Fruit fly (Drosophila melanogaster) whole organism, embryonic: ENCODE measurements around the gene CG13843.
A peak's percentile ranks its signal among the peaks of the same experiment; 100 is the strongest.

Experiments
- Asciz ChIP-seq: fragments of 200-800 bp; sonication (Bioruptor generic); optimal IDR thresholded peaks from 2 replicates; lab custom pipeline; 2017; ENCODE audit warnings: missing biosample characterization, mild to moderate bottlenecking, missing genetic modification characterization, missing genetic modification reagents
- B-H1 ChIP-seq: fragments of 200-800 bp; sonication (Bioruptor generic); IDR thresholded peaks from 3 replicates; pipeline ENCODE4 v1.3.6; 2022; ENCODE audit warnings: missing biosample characterization, missing genetic modification characterization
- Bdp1 ChIP-seq: fragments of 200-800 bp; sonication (Bioruptor generic); optimal IDR thresholded peaks from 3 replicates; lab custom pipeline; 2016; ENCODE audit warnings: missing biosample characterization, missing genetic modification characterization
- Bgb ChIP-seq: fragments of 200-800 bp; sonication (Bioruptor generic); IDR thresholded peaks from 2 replicates; pipeline ENCODE4 v1.3.6; 2022; ENCODE audit warnings: missing biosample characterization, missing genetic modification characterization; ENCODE audit not compliant: partially characterized antibody
- CG11398 ChIP-seq: fragments of 200-800 bp; sonication (Bioruptor generic); optimal IDR thresholded peaks from 2 replicates; lab custom pipeline; 2016; ENCODE audit warnings: missing biosample characterization, missing genetic modification characterization
- CG11504 ChIP-seq: fragments of 200-800 bp; sonication (Bioruptor generic); optimal IDR thresholded peaks from 3 replicates; lab custom pipeline; 2019; ENCODE audit warnings: missing biosample characterization, mild to moderate bottlenecking, missing genetic modification characterization, moderate library complexity
- CG12155 ChIP-seq: fragments of 200-800 bp; sonication (Bioruptor generic); optimal IDR thresholded peaks from 3 replicates; lab custom pipeline; 2016; ENCODE audit warnings: missing biosample characterization, missing genetic modification characterization
- CG13123 ChIP-seq: fragments of 200-800 bp; sonication (Bioruptor generic); optimal IDR thresholded peaks from 2 replicates; lab custom pipeline; 2016; ENCODE audit warnings: missing biosample characterization, missing genetic modification characterization
- CG13287 ChIP-seq: fragments of 200-800 bp; sonication (Bioruptor generic); IDR thresholded peaks from 2 replicates; pipeline ENCODE4 v1.3.6; 2022; ENCODE audit warnings: missing biosample characterization, missing genetic modification characterization; ENCODE audit not compliant: partially characterized antibody
- CG17361 ChIP-seq: fragments of 200-800 bp; sonication (Bioruptor generic); IDR thresholded peaks from 3 replicates; pipeline ENCODE4 v1.3.6; 2022; ENCODE audit warnings: missing biosample characterization, missing genetic modification characterization
- CG17829 ChIP-seq: fragments of 200-800 bp; optimal IDR thresholded peaks from 2 replicates; lab custom pipeline; 2019; ENCODE audit warnings: missing biosample characterization, mild to moderate bottlenecking, missing genetic modification characterization, moderate library complexity
- CG1792 ChIP-seq: fragments of 200-800 bp; sonication (Bioruptor generic); optimal IDR thresholded peaks from 2 replicates; lab custom pipeline; 2016; ENCODE audit warnings: missing biosample characterization, missing genetic modification characterization
- CG2129 ChIP-seq: fragments of 200-800 bp; sonication (Bioruptor generic); IDR thresholded peaks from 2 replicates; pipeline ENCODE4 v1.3.6; 2022; ENCODE audit warnings: missing biosample characterization, missing genetic modification characterization; ENCODE audit not compliant: partially characterized antibody
- CG2199 ChIP-seq: fragments of 200-800 bp; sonication (Bioruptor generic); IDR thresholded peaks from 3 replicates; pipeline ENCODE4 v1.3.6; 2022; ENCODE audit warnings: missing biosample characterization, missing genetic modification characterization
- CG31224 ChIP-seq: fragments of 200-800 bp; sonication (Bioruptor generic); IDR thresholded peaks from 2 replicates; pipeline ENCODE4 v1.3.6; 2022; ENCODE audit warnings: missing biosample characterization, missing genetic modification characterization
- CG31388 ChIP-seq: fragments of 200-800 bp; sonication (Bioruptor generic); optimal IDR thresholded peaks from 2 replicates; lab custom pipeline; 2016; ENCODE audit warnings: missing biosample characterization, missing genetic modification characterization
- CG33213 ChIP-seq: fragments of 200-800 bp; sonication (Bioruptor generic); optimal IDR thresholded peaks from 3 replicates; lab custom pipeline; 2016; ENCODE audit warnings: missing biosample characterization, missing genetic modification characterization
- CG43689 ChIP-seq: fragments of 200-800 bp; sonication (Bioruptor generic); IDR thresholded peaks from 2 replicates; pipeline ENCODE4 v1.3.6; 2022; ENCODE audit warnings: missing biosample characterization, missing genetic modification characterization
- CG6813 ChIP-seq: fragments of 200-800 bp; sonication (Bioruptor generic); optimal IDR thresholded peaks from 2 replicates; lab custom pipeline; 2017; ENCODE audit warnings: missing biosample characterization, missing genetic modification characterization, mild to moderate bottlenecking, moderate library complexity, missing genetic modification reagents
- CG8089 ChIP-seq: fragments of 200-800 bp; sonication (Bioruptor generic); optimal IDR thresholded peaks from 3 replicates; lab custom pipeline; 2016; ENCODE audit warnings: missing biosample characterization, missing genetic modification characterization
- CG8290 ChIP-seq, 3 experiments: fragments of 200-800 bp; sonication (Bioruptor generic); optimal IDR thresholded peaks; 2 replicates each; lab custom pipeline; 2016 to 2019; ENCODE audit warnings: missing biosample characterization in 3 of 3, missing genetic modification characterization in 3 of 3, mild to moderate bottlenecking in 2 of 3, moderate library complexity in 1 of 3
- CG8765 ChIP-seq: fragments of 200-800 bp; sonication (Bioruptor generic); IDR thresholded peaks from 2 replicates; pipeline ENCODE4 v1.3.6; 2022; ENCODE audit warnings: missing biosample characterization, missing genetic modification characterization
- CHES-1-like ChIP-seq: fragments of 200-800 bp; sonication (Bioruptor generic); optimal IDR thresholded peaks from 2 replicates; lab custom pipeline; 2016; ENCODE audit warnings: missing biosample characterization, missing genetic modification characterization
- Dll ChIP-seq: fragments of 200-800 bp; sonication (Bioruptor generic); IDR thresholded peaks from 4 replicates; pipeline ENCODE4 v1.3.6; 2022; ENCODE audit warnings: missing biosample characterization, missing genetic modification characterization; ENCODE audit not compliant: partially characterized antibody
- Dp ChIP-seq: fragments of 200-800 bp; sonication (Bioruptor generic); optimal IDR thresholded peaks from 2 replicates; lab custom pipeline; 2018; ENCODE audit warnings: missing biosample characterization, mild to moderate bottlenecking, missing genetic modification characterization, moderate library complexity
- ERR ChIP-seq: fragments of 200-800 bp; sonication (Bioruptor generic); optimal IDR thresholded peaks from 2 replicates; lab custom pipeline; 2016; ENCODE audit warnings: missing biosample characterization, missing genetic modification characterization
- GATAe ChIP-seq: fragments of 200-800 bp; sonication (Bioruptor generic); conservative IDR thresholded peaks from 2 replicates; pipeline ENCODE4 v1.3.6; 2022; ENCODE audit warnings: missing biosample characterization, missing genetic modification characterization
- HHEX ChIP-seq: fragments of 200-800 bp; sonication (Bioruptor generic); optimal IDR thresholded peaks from 3 replicates; lab custom pipeline; 2017; ENCODE audit warnings: missing biosample characterization, mild to moderate bottlenecking, missing genetic modification characterization, missing genetic modification reagents
- MBD-R2 ChIP-seq: fragments of 200-800 bp; sonication (Bioruptor generic); IDR thresholded peaks from 2 replicates; pipeline ENCODE4 v1.3.6; 2022; ENCODE audit warnings: missing biosample characterization, missing genetic modification characterization
- Med ChIP-seq: fragments of 200-800 bp; sonication (Bioruptor generic); peaks from one replicate; lab custom pipeline; 2016; ENCODE audit warnings: missing biosample characterization, missing genetic modification characterization, mild to moderate bottlenecking, inconsistent platforms, moderate library complexity
- Rfx ChIP-seq: fragments of 200-800 bp; sonication (Bioruptor generic); IDR thresholded peaks from 2 replicates; pipeline ENCODE4 v1.3.6; 2022; ENCODE audit warnings: missing biosample characterization, missing genetic modification characterization
- Rx ChIP-seq: fragments of 200-800 bp; sonication (Bioruptor generic); IDR thresholded peaks from 2 replicates; pipeline ENCODE4 v1.3.6; 2022; ENCODE audit warnings: missing biosample characterization, missing genetic modification characterization
- Six4 ChIP-seq: fragments of 200-800 bp; sonication (Bioruptor generic); optimal IDR thresholded peaks from 2 replicates; lab custom pipeline; 2016; ENCODE audit warnings: missing biosample characterization, missing genetic modification characterization
- Sox100B ChIP-seq: fragments of 200-800 bp; sonication (Bioruptor generic); optimal IDR thresholded peaks from 3 replicates; lab custom pipeline; 2018; ENCODE audit warnings: missing biosample characterization, mild to moderate bottlenecking, missing genetic modification characterization
- Sry-δ ChIP-seq: fragments of 200-800 bp; sonication (Bioruptor generic); optimal IDR thresholded peaks from 2 replicates; lab custom pipeline; 2016; ENCODE audit warnings: missing biosample characterization, missing genetic modification characterization
- Ssrp ChIP-seq: fragments of 200-800 bp; sonication (Bioruptor generic); optimal IDR thresholded peaks from 2 replicates; lab custom pipeline; 2018; ENCODE audit warnings: missing biosample characterization, mild to moderate bottlenecking, missing genetic modification characterization, moderate library complexity
- ab ChIP-seq: fragments of 200-800 bp; sonication (Bioruptor generic); optimal IDR thresholded peaks from 2 replicates; lab custom pipeline; 2016; ENCODE audit warnings: missing biosample characterization, missing genetic modification characterization
- dm ChIP-seq: fragments of 200-800 bp; sonication (Bioruptor generic); optimal IDR thresholded peaks from 3 replicates; lab custom pipeline; 2016; ENCODE audit warnings: missing biosample characterization, missing genetic modification characterization
- ems ChIP-seq: fragments of 200-800 bp; sonication (Bioruptor generic); optimal IDR thresholded peaks from 3 replicates; lab custom pipeline; 2016; ENCODE audit warnings: missing biosample characterization, missing genetic modification characterization
- her ChIP-seq: fragments of 200-800 bp; sonication (Bioruptor generic); optimal IDR thresholded peaks from 2 replicates; lab custom pipeline; 2016; ENCODE audit warnings: missing biosample characterization, missing genetic modification characterization
- jigr1 ChIP-seq: fragments of 200-800 bp; sonication (Bioruptor generic); IDR thresholded peaks from 3 replicates; pipeline ENCODE4 v1.3.6; 2022; ENCODE audit warnings: missing biosample characterization, missing genetic modification characterization
- jumu ChIP-seq: fragments of 200-800 bp; sonication (Bioruptor generic); optimal IDR thresholded peaks from 3 replicates; lab custom pipeline; 2016; ENCODE audit warnings: missing biosample characterization, missing genetic modification characterization
- nerfin-2 ChIP-seq: fragments of 200-800 bp; sonication (Bioruptor generic); IDR thresholded peaks from 2 replicates; pipeline ENCODE4 v1.3.6; 2022; ENCODE audit warnings: missing biosample characterization, missing genetic modification characterization; ENCODE audit not compliant: partially characterized antibody
- pb ChIP-seq: fragments of 200-800 bp; sonication (Bioruptor generic); optimal IDR thresholded peaks from 3 replicates; lab custom pipeline; 2016; ENCODE audit warnings: missing biosample characterization, missing genetic modification characterization
- run ChIP-seq: fragments of 200-800 bp; sonication (Bioruptor generic); optimal IDR thresholded peaks from 3 replicates; lab custom pipeline; 2018; ENCODE audit warnings: missing biosample characterization, mild to moderate bottlenecking, missing genetic modification characterization
- scrt ChIP-seq: fragments of 200-800 bp; sonication (Bioruptor generic); optimal IDR thresholded peaks from 2 replicates; lab custom pipeline; 2018; ENCODE audit warnings: missing biosample characterization, mild to moderate bottlenecking, missing genetic modification characterization, moderate library complexity
- sens ChIP-seq: fragments of 200-800 bp; sonication (Bioruptor generic); peaks from one replicate; lab custom pipeline; 2016; ENCODE audit warnings: missing biosample characterization, missing genetic modification characterization
- sob ChIP-seq: fragments of 200-800 bp; sonication (Bioruptor generic); IDR thresholded peaks from 2 replicates; pipeline ENCODE4 v1.3.6; 2022; ENCODE audit warnings: missing biosample characterization, missing genetic modification characterization
- tio ChIP-seq: fragments of 200-800 bp; sonication (Bioruptor generic); optimal IDR thresholded peaks from 2 replicates; lab custom pipeline; 2017; ENCODE audit warnings: missing biosample characterization, missing genetic modification characterization, inconsistent platforms
- trem ChIP-seq: fragments of 200-800 bp; optimal IDR thresholded peaks from 3 replicates; lab custom pipeline; 2019; ENCODE audit warnings: missing biosample characterization, mild to moderate bottlenecking, missing genetic modification characterization, moderate library complexity
- trh ChIP-seq: fragments of 200-800 bp; sonication (Bioruptor generic); optimal IDR thresholded peaks from 2 replicates; lab custom pipeline; 2016; ENCODE audit warnings: missing biosample characterization, missing genetic modification characterization

CG13843 gene

dm6 chr3R:22580546-22580945 is 28.7 kb upstream of the CG13843 start, which contains the start of gene CSN6 (continued):
- TF ChIP-seq Dp: peak; percentile 87
- TF ChIP-seq CG17361 (GFP tag; lab: Robert Waterston, UW): peak; percentile 41; the same call in 1 of the 3 replicates
- no peak for TF ChIP-seq CG13123 (GFP tag; lab: Kevin White, UChicago)
- TF ChIP-seq ab: no peak
- no peak for TF ChIP-seq Bdp1 (GFP tag; lab: Kevin White, UChicago)
- peak; percentile 44 for TF ChIP-seq sens
- TF ChIP-seq Asciz (GFP tag; lab: Kevin White, UChicago): no peak
- TF ChIP-seq Rx: no peak
- TF ChIP-seq scrt (GFP tag; lab: Kevin White, UChicago): no peak
- TF ChIP-seq her (GFP tag; lab: Kevin White, UChicago): peak; percentile 4
- TF ChIP-seq Sry-δ: peak; percentile 91
- TF ChIP-seq Six4 (GFP tag; lab: Kevin White, UChicago): no peak
- TF ChIP-seq CG31224 (GFP tag; lab: Robert Waterston, UW): no peak
- peak; percentile 16 for TF ChIP-seq jumu (GFP tag; lab: Kevin White, UChicago)
- peak; percentile 60 for TF ChIP-seq CG33213 (GFP tag; lab: Kevin White, UChicago)
- TF ChIP-seq trh: no peak
- no peak for TF ChIP-seq CG11504
- no peak for TF ChIP-seq Sox100B (GFP tag; lab: Kevin White, UChicago)
- no peak for TF ChIP-seq CG8765 (GFP tag; lab: Robert Waterston, UW)
- no peak for TF ChIP-seq CG43689 (GFP tag; lab: Robert Waterston, UW)
- TF ChIP-seq GATAe (GFP tag; lab: Robert Waterston, UW): peak; percentile 61
- TF ChIP-seq pb (GFP tag; lab: Kevin White, UChicago): no peak
- TF ChIP-seq Rfx (GFP tag; lab: Robert Waterston, UW): peak; percentile 62
- TF ChIP-seq dm (GFP tag; lab: Kevin White, UChicago): peak; percentile 8
- TF ChIP-seq ERR: peak; percentile 18
- no peak for TF ChIP-seq Ssrp (tag; lab: Kevin White, UChicago)
- TF ChIP-seq jigr1 (GFP tag; lab: Robert Waterston, UW): no peak
- TF ChIP-seq CG6813 (GFP tag; lab: Kevin White, UChicago): no peak
- TF ChIP-seq trem (tag; lab: Kevin White, UChicago): peak; percentile 75
- peak; percentile 90 for TF ChIP-seq Med (GFP tag; lab: Kevin White, UChicago)
- TF ChIP-seq CG11398 (GFP tag; lab: Kevin White, UChicago): no peak
- peak; percentile 96 for TF ChIP-seq CG13287 (GFP tag; lab: Robert Waterston, UW)
- TF ChIP-seq ems (GFP tag; lab: Kevin White, UChicago): no peak
- peak; percentile 92 for TF ChIP-seq Bgb (GFP tag; lab: Robert Waterston, UW)
- no peak for TF ChIP-seq run
- no peak for TF ChIP-seq CG31388 (GFP tag; lab: Kevin White, UChicago)
- TF ChIP-seq CG8089 (GFP tag; lab: Kevin White, UChicago): no peak
- no peak for TF ChIP-seq CG1792 (GFP tag; lab: Kevin White, UChicago)
- no peak for TF ChIP-seq HHEX
- peak; percentile 46 for TF ChIP-seq CG17829 (tag; lab: Kevin White, UChicago)
- TF ChIP-seq CHES-1-like: no peak
- TF ChIP-seq tio (GFP tag; lab: Kevin White, UChicago): no peak
- TF ChIP-seq CG2129 (GFP tag; lab: Robert Waterston, UW): peak; percentile 58
- no peak for TF ChIP-seq B-H1 (GFP tag; lab: Robert Waterston, UW)
- TF ChIP-seq CG2199 (GFP tag; lab: Robert Waterston, UW): no peak
- TF ChIP-seq nerfin-2: peak; percentile 88
- peak; percentile 68 for TF ChIP-seq CG12155
- TF ChIP-seq sob (GFP tag; lab: Robert Waterston, UW): 0 out of 2 replicates have a peak, but pooled peaks have one; percentile 24
- TF ChIP-seq MBD-R2 (GFP tag; lab: Robert Waterston, UW): peak; percentile 93
- peak; percentile 82 for TF ChIP-seq Dll (GFP tag; lab: Robert Waterston, UW)
- no peak for TF ChIP-seq CG8290 (GFP tag; optimal IDR thresholded peaks at IDR 0.05; lab: Kevin White, UChicago)
- no peak for TF ChIP-seq CG8290 (tag; optimal IDR thresholded peaks at IDR 0.05; lab: Kevin White, UChicago)
